Fruit fly (Drosophila melanogaster): ENCODE data around the gene Vha14-2.

- TF ChIP-seq Eip93F (GFP tag; optimal IDR thresholded peaks at IDR 0.05) (no peak), topi (GFP tag; optimal IDR thresholded peaks at IDR 0.05) (no peak), vri (GFP tag; optimal IDR thresholded peaks at IDR 0.05) (no peak), Hr4 (GFP tag; optimal IDR thresholded peaks at IDR 0.05) (no peak), svp (GFP tag) (no peak), CG3919 (GFP tag; optimal IDR thresholded peaks at IDR 0.05) (no peak), Ets21C (GFP tag; optimal IDR thresholded peaks at IDR 0.05) (no peak), achi (GFP tag; optimal IDR thresholded peaks at IDR 0.05) (no peak), lz (GFP tag; optimal IDR thresholded peaks at IDR 0.05) (no peak), Blimp-1 (GFP tag; optimal IDR thresholded peaks at IDR 0.05) (no peak), CG10631 (GFP tag; optimal IDR thresholded peaks at IDR 0.05) (no peak)
Observed at dm6 chr3R:6154773-6155295, 32.4 kb downstream of the Vha14-2 start.
